Worm (Caenorhabditis elegans) whole organism, L1 larva: ENCODE data around the gene Y42H9AR.4.

Source experiments
- blmp-1 ChIP-seq: fragments of 150-350 bp; optimal IDR thresholded peaks from 2 replicates; lab custom pipeline; 2014; ENCODE audit warnings: missing biosample characterization, missing genetic modification characterization
- ceh-82 ChIP-seq, 3 experiments: fragments of 150-350 bp in 1 of 3; sonication (generic microtip) in 2 of 3; optimal IDR thresholded peaks; 2 replicates each; lab custom pipeline; 2014 to 2017; ENCODE audit warnings: missing biosample characterization in 3 of 3, missing genetic modification characterization in 3 of 3
- fkh-4 ChIP-seq: sonication (generic microtip); optimal IDR thresholded peaks from 2 replicates; lab custom pipeline; 2016; ENCODE audit warnings: missing compliant biosample characterization, missing genetic modification characterization, borderline replicate concordance
- hpl-2 ChIP-seq: fragments of 150-350 bp; optimal IDR thresholded peaks from 2 replicates; lab custom pipeline; 2014; ENCODE audit warnings: missing biosample characterization, missing genetic modification reagents, missing genetic modification characterization
- isw-1 ChIP-seq: fragments of 200-800 bp; sonication (Bioruptor generic); IDR thresholded peaks from 2 replicates; pipeline ENCODE4 v1.3.6; 2022; ENCODE audit warnings: missing genetic modification characterization, missing compliant biosample characterization
- jun-1 ChIP-seq: fragments of 150-350 bp; optimal IDR thresholded peaks from 2 replicates; lab custom pipeline; 2014; ENCODE audit warnings: missing biosample characterization, missing genetic modification reagents, missing genetic modification characterization
- lsy-2 ChIP-seq, 2 experiments: fragments of 150-350 bp; optimal IDR thresholded peaks; 2 replicates each; lab custom pipeline; 2014; ENCODE audit warnings: missing biosample characterization in 2 of 2, missing genetic modification characterization in 2 of 2
- nhr-11 ChIP-seq: fragments of 150-350 bp; optimal IDR thresholded peaks from 2 replicates; lab custom pipeline; 2014; ENCODE audit warnings: missing biosample characterization, missing genetic modification characterization
- nhr-76 ChIP-seq: sonication (generic microtip); optimal IDR thresholded peaks from 2 replicates; lab custom pipeline; 2017; ENCODE audit warnings: missing biosample characterization, missing genetic modification characterization
- pag-3 ChIP-seq: sonication (generic microtip); optimal IDR thresholded peaks from 2 replicates; lab custom pipeline; 2017; ENCODE audit warnings: missing genetic modification characterization, mild to moderate bottlenecking, missing compliant biosample characterization, antibody characterized with exemption, borderline replicate concordance; ENCODE audit not compliant: insufficient read depth
- pqm-1 ChIP-seq: sonication (generic microtip); optimal IDR thresholded peaks from 3 replicates; lab custom pipeline; 2017; ENCODE audit warnings: missing biosample characterization, missing genetic modification characterization
- rnt-1 ChIP-seq: sonication (generic microtip); optimal IDR thresholded peaks from 2 replicates; lab custom pipeline; 2016; ENCODE audit warnings: mild to moderate bottlenecking, missing genetic modification characterization, moderate library complexity, missing compliant biosample characterization
- unc-62 ChIP-seq: fragments of 150-350 bp; optimal IDR thresholded peaks from 2 replicates; lab custom pipeline; 2014; ENCODE audit warnings: missing biosample characterization, missing genetic modification reagents, missing genetic modification characterization

DNA sequence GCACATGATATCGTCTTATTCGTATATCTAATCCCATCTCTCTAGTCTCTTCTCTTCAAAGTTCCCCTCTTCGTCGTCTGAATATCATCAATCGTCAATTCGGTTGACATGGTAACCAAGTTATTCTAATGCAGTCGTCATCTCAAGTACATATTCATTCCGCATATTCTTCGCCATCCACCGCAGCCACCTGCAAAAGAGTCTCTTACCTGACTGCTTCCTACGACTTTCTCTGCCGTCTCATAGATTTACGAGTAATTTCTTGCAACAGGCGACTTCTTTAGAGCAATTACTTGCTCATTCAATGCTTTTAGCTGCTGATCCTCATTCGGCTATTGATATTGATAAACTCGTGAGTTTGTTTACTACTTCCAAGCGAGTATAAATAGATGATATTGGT lies 15.4 kb upstream of the Y42H9AR.4 start:
- no peak for TF ChIP-seq jun-1 (tag; lab: Kevin White, UChicago)
- TF ChIP-seq hpl-2 (GFP tag; lab: Kevin White, UChicago) = no peak
- no peak for TF ChIP-seq rnt-1 (tag; lab: Kevin White, UChicago)
- TF ChIP-seq nhr-11 = no peak
- TF ChIP-seq pag-3 (tag; lab: Kevin White, UChicago) = no peak
- TF ChIP-seq isw-1 (GFP tag; lab: Robert Waterston, UW) = no peak
- TF ChIP-seq fkh-4 (tag; lab: Kevin White, UChicago) = no peak
- TF ChIP-seq pqm-1 = no peak
- no peak for TF ChIP-seq unc-62 (GFP tag; lab: Kevin White, UChicago)
- TF ChIP-seq blmp-1 (tag; lab: Kevin White, UChicago) = no peak
- TF ChIP-seq ceh-82 (tag; optimal IDR thresholded peaks at IDR 0.05; lab: Kevin White, UChicago) = no peak
- TF ChIP-seq lsy-2 (tag; optimal IDR thresholded peaks at IDR 0.05; lab: Kevin White, UChicago) = no peak
- no peak for TF ChIP-seq nhr-76
